Worm (Caenorhabditis elegans): Measurements from ENCODE around the gene cdc-73.
A peak's percentile ranks its signal among the peaks of the same experiment; 100 is the strongest.

ce11 chrIV:4049398-4049998 lies 7.1 kb downstream of the cdc-73 start, which contains the start of gene pcn-1:
- TF ChIP-seq unc-39 (tag; optimal IDR thresholded peaks at IDR 0.05) (no peak), elt-2 (tag; optimal IDR thresholded peaks at IDR 0.05) (peak; percentile 69), nhr-25 (tag; optimal IDR thresholded peaks at IDR 0.05) (peak; percentile 94), unc-62 (GFP tag; optimal IDR thresholded peaks at IDR 0.05) (peak; percentile 22), lin-39 (tag; optimal IDR thresholded peaks at IDR 0.05) (peak; percentile 80), ama-1 (optimal IDR thresholded peaks at IDR 0.05) (peak; percentile 60), nhr-11 (tag; optimal IDR thresholded peaks at IDR 0.05) (peak; percentile 28), zag-1 (tag; optimal IDR thresholded peaks at IDR 0.05) (no peak), pha-4 (tag; optimal IDR thresholded peaks at IDR 0.05) (peak; percentile 93), fos-1 (tag; optimal IDR thresholded peaks at IDR 0.05) (peak; percentile 25), elt-1 (tag; optimal IDR thresholded peaks at IDR 0.05) (peak; percentile 26), ZK546.5 (tag; optimal IDR thresholded peaks at IDR 0.05) (peak; percentile 56), fkh-10 (GFP tag; optimal IDR thresholded peaks at IDR 0.05) (peak; percentile 80)
